Worm (Caenorhabditis elegans) whole organism, late embryonic: ENCODE data around the gene C26B9.2.
A peak's percentile ranks its signal among the peaks of the same experiment; 100 is the strongest.

Experiments used
- C08G9.2 ChIP-seq: sonication (generic microtip); optimal IDR thresholded peaks from 2 replicates; lab custom pipeline; 2016; ENCODE audit warnings: mild to moderate bottlenecking, missing genetic modification characterization, moderate library complexity, missing compliant biosample characterization
- C38D4.7 ChIP-seq: fragments of 200-800 bp; sonication (Bioruptor generic); optimal IDR thresholded peaks from 2 replicates; lab custom pipeline; 2018; ENCODE audit warnings: mild to moderate bottlenecking, missing genetic modification characterization, moderate library complexity, missing compliant biosample characterization
- F13H6.1 ChIP-seq: sonication (generic microtip); optimal IDR thresholded peaks from 2 replicates; lab custom pipeline; 2016; ENCODE audit warnings: missing genetic modification characterization, missing compliant biosample characterization
- K09A11.1 ChIP-seq: sonication (generic microtip); optimal IDR thresholded peaks from 2 replicates; lab custom pipeline; 2017; ENCODE audit warnings: antibody characterized with exemption, mild to moderate bottlenecking, missing genetic modification characterization, missing compliant biosample characterization; ENCODE audit not compliant: insufficient read depth
- T23F11.4 ChIP-seq: fragments of 200-800 bp; sonication (Bioruptor generic); optimal IDR thresholded peaks from 2 replicates; lab custom pipeline; 2018; ENCODE audit warnings: mild to moderate bottlenecking, missing genetic modification characterization, missing compliant biosample characterization
- Y22D7AL.16 ChIP-seq: sonication (generic microtip); optimal IDR thresholded peaks from 2 replicates; lab custom pipeline; 2016; ENCODE audit warnings: missing genetic modification characterization, missing compliant biosample characterization
- ama-1 ChIP-seq: fragments of 150-350 bp; optimal IDR thresholded peaks from 2 replicates; lab custom pipeline; 2014
- ceh-18 ChIP-seq: sonication (generic microtip); optimal IDR thresholded peaks from 2 replicates; lab custom pipeline; 2016; ENCODE audit warnings: missing genetic modification characterization, missing compliant biosample characterization
- ceh-19 ChIP-seq: fragments of 200-800 bp; sonication (Bioruptor generic); optimal IDR thresholded peaks from 2 replicates; lab custom pipeline; 2018; ENCODE audit warnings: mild to moderate bottlenecking, missing genetic modification characterization, missing compliant biosample characterization
- ceh-2 ChIP-seq: sonication (generic microtip); optimal IDR thresholded peaks from 2 replicates; lab custom pipeline; 2016; ENCODE audit warnings: missing genotype, missing genetic modification characterization, missing compliant biosample characterization
- ceh-22 ChIP-seq: sonication (generic microtip); optimal IDR thresholded peaks from 2 replicates; lab custom pipeline; 2017; ENCODE audit warnings: missing biosample characterization, missing genetic modification characterization
- ceh-24 ChIP-seq: sonication (generic microtip); optimal IDR thresholded peaks from 2 replicates; lab custom pipeline; 2016; ENCODE audit warnings: mild to moderate bottlenecking, missing genetic modification characterization, missing compliant biosample characterization
- ceh-30 ChIP-seq: fragments of 150-350 bp; optimal IDR thresholded peaks from 2 replicates; lab custom pipeline; 2014; ENCODE audit warnings: missing biosample characterization, missing genetic modification characterization
- ceh-31 ChIP-seq: sonication (generic microtip); optimal IDR thresholded peaks from 2 replicates; lab custom pipeline; 2016; ENCODE audit warnings: missing genetic modification characterization, missing compliant biosample characterization
- ceh-34 ChIP-seq: sonication (generic microtip); optimal IDR thresholded peaks from 2 replicates; lab custom pipeline; 2016; ENCODE audit warnings: mild to moderate bottlenecking, missing genetic modification characterization, missing compliant biosample characterization
- ceh-45 ChIP-seq: fragments of 200-800 bp; sonication (Bioruptor generic); IDR thresholded peaks from 2 replicates; pipeline ENCODE4 v1.3.6; 2022; ENCODE audit warnings: missing genetic modification reagents, missing genetic modification characterization, missing compliant biosample characterization
- ceh-48 ChIP-seq: sonication (generic microtip); optimal IDR thresholded peaks from 2 replicates; lab custom pipeline; 2016; ENCODE audit warnings: missing genetic modification characterization, inconsistent platforms, missing compliant biosample characterization
- che-1 ChIP-seq: sonication (generic microtip); optimal IDR thresholded peaks from 2 replicates; lab custom pipeline; 2016; ENCODE audit warnings: mild to moderate bottlenecking, missing genetic modification characterization, missing compliant biosample characterization
- dmd-4 ChIP-seq: sonication (generic microtip); optimal IDR thresholded peaks from 2 replicates; lab custom pipeline; 2016; ENCODE audit warnings: borderline replicate concordance, missing genetic modification characterization, missing compliant biosample characterization
- dve-1 ChIP-seq: sonication (generic microtip); optimal IDR thresholded peaks from 2 replicates; lab custom pipeline; 2017; ENCODE audit warnings: antibody characterized with exemption, mild to moderate bottlenecking, missing genetic modification characterization, missing compliant biosample characterization
- elt-2 ChIP-seq: sonication (generic microtip); optimal IDR thresholded peaks from 2 replicates; lab custom pipeline; 2016; ENCODE audit warnings: missing genetic modification reagents, missing genetic modification characterization, missing compliant biosample characterization
- ets-4 ChIP-seq: sonication (generic microtip); optimal IDR thresholded peaks from 2 replicates; lab custom pipeline; 2016; ENCODE audit warnings: missing genetic modification characterization, missing compliant biosample characterization
- gmeb-2 ChIP-seq: sonication (generic microtip); optimal IDR thresholded peaks from 2 replicates; lab custom pipeline; 2016; ENCODE audit warnings: missing genetic modification characterization, inconsistent platforms, missing compliant biosample characterization
- hlh-15 ChIP-seq: sonication (generic microtip); optimal IDR thresholded peaks from 2 replicates; lab custom pipeline; 2016; ENCODE audit warnings: missing genetic modification characterization, missing compliant biosample characterization
- hlh-30 ChIP-seq: sonication (generic microtip); optimal IDR thresholded peaks from 2 replicates; lab custom pipeline; 2017; ENCODE audit warnings: antibody characterized with exemption, missing genetic modification characterization, missing compliant biosample characterization; ENCODE audit not compliant: insufficient read depth
- hlh-8 ChIP-seq: sonication (generic microtip); optimal IDR thresholded peaks from 2 replicates; lab custom pipeline; 2016; ENCODE audit warnings: missing genotype, missing genetic modification characterization, missing compliant biosample characterization
- lim-6 ChIP-seq: sonication (generic microtip); optimal IDR thresholded peaks from 2 replicates; lab custom pipeline; 2016; ENCODE audit warnings: missing genetic modification characterization, missing compliant biosample characterization
- lin-11 ChIP-seq: fragments of 200-800 bp; sonication (Bioruptor generic); optimal IDR thresholded peaks from 2 replicates; lab custom pipeline; 2018; ENCODE audit warnings: mild to moderate bottlenecking, missing genetic modification characterization, missing compliant biosample characterization
- madf-2 ChIP-seq: sonication (generic microtip); optimal IDR thresholded peaks from 2 replicates; lab custom pipeline; 2017; ENCODE audit warnings: missing genetic modification characterization, missing compliant biosample characterization
- nfya-1 ChIP-seq: sonication (generic microtip); optimal IDR thresholded peaks from 2 replicates; lab custom pipeline; 2017; ENCODE audit warnings: missing genetic modification characterization, mild to moderate bottlenecking, missing compliant biosample characterization, antibody characterized with exemption, moderate library complexity
- nhr-11 ChIP-seq: fragments of 150-350 bp; optimal IDR thresholded peaks from 2 replicates; lab custom pipeline; 2014; ENCODE audit warnings: missing biosample characterization, missing genetic modification characterization
- nhr-232 ChIP-seq: sonication (generic microtip); optimal IDR thresholded peaks from 2 replicates; lab custom pipeline; 2016; ENCODE audit warnings: missing genetic modification characterization, missing compliant biosample characterization
- npax-4 ChIP-seq: sonication (generic microtip); optimal IDR thresholded peaks from 2 replicates; lab custom pipeline; 2016; ENCODE audit warnings: missing genetic modification characterization, missing compliant biosample characterization
- odd-2 ChIP-seq: sonication (generic microtip); optimal IDR thresholded peaks from 2 replicates; lab custom pipeline; 2017; ENCODE audit warnings: antibody characterized with exemption, mild to moderate bottlenecking, missing genetic modification characterization, missing compliant biosample characterization
- pat-9 ChIP-seq: fragments of 200-800 bp; sonication (Bioruptor generic); optimal IDR thresholded peaks from 2 replicates; lab custom pipeline; 2018; ENCODE audit warnings: mild to moderate bottlenecking, missing genetic modification characterization, moderate library complexity, missing compliant biosample characterization
- pax-1 ChIP-seq: fragments of 150-350 bp; optimal IDR thresholded peaks from 2 replicates; lab custom pipeline; 2014; ENCODE audit warnings: missing biosample characterization, missing genetic modification characterization
- pha-2 ChIP-seq: sonication (generic microtip); optimal IDR thresholded peaks from 2 replicates; lab custom pipeline; 2017; ENCODE audit warnings: mild to moderate bottlenecking, missing genetic modification characterization, missing compliant biosample characterization
- pros-1 ChIP-seq: fragments of 150-350 bp; optimal IDR thresholded peaks from 2 replicates; lab custom pipeline; 2014; ENCODE audit warnings: missing biosample characterization, missing genetic modification reagents, missing genetic modification characterization
- ref-2 ChIP-seq: sonication (generic microtip); optimal IDR thresholded peaks from 2 replicates; lab custom pipeline; 2016; ENCODE audit warnings: missing genetic modification characterization, missing compliant biosample characterization
- rnt-1 ChIP-seq: sonication (generic microtip); optimal IDR thresholded peaks from 2 replicates; lab custom pipeline; 2016; ENCODE audit warnings: missing genetic modification characterization, missing compliant biosample characterization
- sdc-2 ChIP-seq: sonication (generic microtip); optimal IDR thresholded peaks from 2 replicates; lab custom pipeline; 2016; ENCODE audit warnings: missing genotype, missing genetic modification characterization, missing compliant biosample characterization
- sox-2 ChIP-seq: fragments of 200-800 bp; sonication (Bioruptor generic); IDR thresholded peaks from 2 replicates; pipeline ENCODE4 v1.3.6; 2022; ENCODE audit warnings: missing genetic modification reagents, missing genetic modification characterization, missing compliant biosample characterization
- sox-4 ChIP-seq: sonication (generic microtip); optimal IDR thresholded peaks from 2 replicates; lab custom pipeline; 2017; ENCODE audit warnings: mild to moderate bottlenecking, missing genetic modification characterization, inconsistent platforms, missing compliant biosample characterization
- tbx-2 ChIP-seq: sonication (generic microtip); optimal IDR thresholded peaks from 2 replicates; lab custom pipeline; 2016; ENCODE audit warnings: missing genetic modification characterization, missing compliant biosample characterization
- ttx-3 ChIP-seq: sonication (generic microtip); optimal IDR thresholded peaks from 2 replicates; lab custom pipeline; 2016; ENCODE audit warnings: missing genetic modification reagents, missing genetic modification characterization, missing compliant biosample characterization
- unc-55 ChIP-seq: sonication (generic microtip); optimal IDR thresholded peaks from 2 replicates; lab custom pipeline; 2017; ENCODE audit warnings: missing biosample characterization, missing genetic modification reagents, missing genetic modification characterization
- unc-86 ChIP-seq: sonication (generic microtip); optimal IDR thresholded peaks from 2 replicates; lab custom pipeline; 2016; ENCODE audit warnings: missing genetic modification characterization, missing compliant biosample characterization

Gene C26B9.2

DNA sequence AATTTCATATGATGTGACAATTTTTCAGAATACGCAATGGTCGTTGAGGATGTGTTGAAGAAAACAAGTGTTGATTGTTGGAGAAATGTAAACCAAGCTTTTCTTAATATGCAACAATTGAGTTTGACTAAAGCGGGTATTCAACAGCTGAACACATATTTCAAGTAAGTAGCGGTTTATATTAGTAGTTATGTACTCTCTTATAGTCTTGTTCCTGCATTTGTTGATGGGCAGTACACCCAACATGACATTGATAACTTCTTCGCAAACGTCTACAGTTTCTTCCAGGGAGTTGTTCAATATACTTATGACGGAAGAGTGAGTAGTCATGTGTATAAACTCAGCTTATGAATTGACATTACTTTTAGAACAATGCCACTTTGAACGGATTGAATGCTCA, 9.2 kb upstream of the C26B9.2 start:
- TF ChIP-seq gmeb-2 (tag; lab: Kevin White, UChicago) (no peak), ceh-22 (no peak), ceh-19 (no peak), pat-9 (tag; lab: Kevin White, UChicago) (no peak), ceh-18 (tag; lab: Kevin White, UChicago) (no peak), lin-11 (tag; lab: Kevin White, UChicago) (no peak)

DNA sequence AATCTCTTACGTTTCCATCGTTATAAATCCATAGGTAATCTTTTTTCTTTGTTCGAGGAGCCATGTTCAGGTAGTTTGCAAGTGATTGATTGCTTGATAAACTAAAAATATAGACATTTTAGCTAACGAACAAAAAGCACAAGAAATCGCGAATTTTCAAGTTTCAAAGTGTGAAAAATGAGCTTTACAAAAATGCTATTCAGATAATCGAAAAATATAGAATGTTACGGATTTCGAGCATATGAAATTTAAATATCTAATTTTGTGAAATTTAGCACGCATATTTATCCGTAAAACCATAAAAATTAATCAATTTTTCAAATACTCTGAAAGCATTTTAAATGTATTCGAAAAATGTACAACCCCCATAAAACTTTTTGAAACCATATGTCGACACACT, 4.6 kb upstream of the C26B9.2 start, which contains the start of gene C26B9.6:
TSS of gene C26B9.6 (minus strand) at position 101 of the 400 bp plus-strand sequence.
- TF ChIP-seq nhr-11 (tag; lab: Kevin White, UChicago) (no peak), ceh-45 (GFP tag; lab: Robert Waterston, UW) (no peak), ceh-19 (no peak), ttx-3 (tag; lab: Kevin White, UChicago) (no peak), madf-2 (tag; lab: Kevin White, UChicago) (no peak), nfya-1 (no peak), dve-1 (tag; lab: Kevin White, UChicago) (no peak), hlh-15 (tag; lab: Kevin White, UChicago) (no peak), pax-1 (no peak), sox-4 (tag; lab: Kevin White, UChicago) (no peak), Y22D7AL.16 (no peak), ceh-31 (tag; lab: Kevin White, UChicago) (no peak), ceh-18 (tag; lab: Kevin White, UChicago) (no peak), ceh-22 (no peak), ceh-48 (tag; lab: Kevin White, UChicago) (no peak), odd-2 (tag; lab: Kevin White, UChicago) (no peak), C38D4.7 (no peak)

DNA sequence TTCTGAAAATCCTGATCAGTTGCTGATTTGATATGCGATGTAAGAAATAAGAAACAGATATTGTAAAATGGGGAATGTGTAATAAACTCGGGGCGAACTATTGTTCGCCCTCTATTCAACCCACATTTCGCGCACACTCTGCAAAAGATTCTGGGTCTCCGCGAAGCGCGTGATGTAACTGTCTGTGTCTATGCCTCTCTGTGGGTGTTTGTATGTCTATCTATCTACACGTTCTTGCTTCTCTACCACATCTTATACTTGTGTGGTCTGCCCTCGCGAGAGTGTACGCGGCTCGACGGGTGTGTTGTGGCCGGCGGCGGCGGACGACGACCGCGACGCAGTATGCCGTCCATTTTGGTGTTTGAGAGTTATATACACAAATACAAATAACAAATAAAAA, 3.5 kb upstream of the C26B9.2 start:
- TF ChIP-seq ref-2 (no peak), F13H6.1 (tag; lab: Kevin White, UChicago) (peak; percentile 49), pros-1 (peak; percentile 75), nfya-1 (peak; percentile 74), T23F11.4 (GFP tag; lab: Kevin White, UChicago) (no peak), Y22D7AL.16 (no peak), ceh-30 (tag; lab: Kevin White, UChicago) (peak; percentile 69), pha-2 (tag; lab: Kevin White, UChicago) (peak; percentile 32), ets-4 (tag; lab: Kevin White, UChicago) (peak; percentile 36), ceh-2 (peak; percentile 34), che-1 (tag; lab: Kevin White, UChicago) (peak; percentile 27), K09A11.1 (tag; lab: Kevin White, UChicago) (no peak), C08G9.2 (peak; percentile 12), ceh-24 (tag; lab: Kevin White, UChicago) (no peak), unc-86 (peak; percentile 38), elt-2 (tag; lab: Kevin White, UChicago) (peak; percentile 71), ama-1 (lab: Kevin White, UChicago) (no peak), sdc-2 (tag; lab: Kevin White, UChicago) (peak; percentile 53), dmd-4 (tag; lab: Kevin White, UChicago) (peak; percentile 56), rnt-1 (tag; lab: Kevin White, UChicago) (peak; percentile 81), dve-1 (tag; lab: Kevin White, UChicago) (peak; percentile 27), ceh-31 (tag; lab: Kevin White, UChicago) (peak; percentile 69), madf-2 (tag; lab: Kevin White, UChicago) (peak; percentile 40), unc-55 (GFP tag; lab: Kevin White, UChicago) (peak; percentile 60), nhr-11 (tag; lab: Kevin White, UChicago) (no peak), npax-4 (tag; lab: Kevin White, UChicago) (no peak), lim-6 (tag; lab: Kevin White, UChicago) (no peak), hlh-30 (tag; lab: Kevin White, UChicago) (peak; percentile 91), nhr-232 (no peak), ceh-34 (tag; lab: Kevin White, UChicago) (peak; percentile 68), tbx-2 (tag; lab: Kevin White, UChicago) (peak; percentile 77), sox-2 (GFP tag; lab: Robert Waterston, UW) (peak; percentile 26; the same call in 1 of the 2 replicates), pat-9 (tag; lab: Kevin White, UChicago) (peak; percentile 32), ceh-18 (tag; lab: Kevin White, UChicago) (peak; percentile 38), hlh-8 (peak; percentile 1)
- TF ChIP-seq, all 69 proteins: peak for 25
